Fruit fly (Drosophila melanogaster): ENCODE results near the gene CG14257.

The CG14257 gene

DNA sequence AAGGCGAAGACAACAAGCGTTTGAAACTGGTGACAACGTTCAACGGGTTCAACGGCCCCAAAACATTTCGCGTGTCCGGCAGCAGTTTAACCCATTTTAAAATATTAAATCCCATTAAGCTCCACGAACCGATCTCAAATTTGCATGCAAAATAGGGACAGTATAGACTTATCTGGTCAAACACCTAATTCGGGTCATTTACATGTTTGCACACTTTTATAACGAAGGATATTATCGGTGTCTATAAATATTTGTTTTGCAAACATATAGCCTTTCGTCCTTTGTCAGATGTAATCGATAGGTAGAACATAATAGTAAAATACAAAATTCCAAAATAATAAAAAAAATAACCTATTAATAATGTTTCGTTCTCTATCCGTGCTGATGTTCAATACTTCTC lies 13.8 kb upstream of the CG14257 start, which contains the start of gene CG34292:
CG34292 (plus strand) TSS at position 301 of the 400 bp plus-strand sequence.
- TF ChIP-seq CG10348 (GFP tag; IDR thresholded peaks at IDR 0.05) (no peak), CG34367 (tag; optimal IDR thresholded peaks at IDR 0.05) (no peak), CG12605 (GFP tag; IDR thresholded peaks at IDR 0.05) (no peak), CG14655 (GFP tag; optimal IDR thresholded peaks at IDR 0.05) (no peak), Pif1A (GFP tag; optimal IDR thresholded peaks at IDR 0.05) (no peak), CG8159 (tag; optimal IDR thresholded peaks at IDR 0.05) (no peak), CG4496 (GFP tag; IDR thresholded peaks at IDR 0.05) (no peak), D1 (tag; optimal IDR thresholded peaks at IDR 0.05) (no peak), EcR (GFP tag; optimal IDR thresholded peaks at IDR 0.05) (no peak), CG17806 (tag; optimal IDR thresholded peaks at IDR 0.05) (no peak), Pif1B (GFP tag; optimal IDR thresholded peaks at IDR 0.05) (no peak), CG32121 (GFP tag; IDR thresholded peaks at IDR 0.05) (no peak), Snoo (tag; optimal IDR thresholded peaks at IDR 0.05) (no peak), Ets98B (GFP tag; IDR thresholded peaks at IDR 0.05) (no peak), CG9948 (tag; optimal IDR thresholded peaks at IDR 0.05) (no peak), CG15710 (tag; optimal IDR thresholded peaks at IDR 0.05) (no peak), CG8301 (tag; optimal IDR thresholded peaks at IDR 0.05) (no peak)

DNA sequence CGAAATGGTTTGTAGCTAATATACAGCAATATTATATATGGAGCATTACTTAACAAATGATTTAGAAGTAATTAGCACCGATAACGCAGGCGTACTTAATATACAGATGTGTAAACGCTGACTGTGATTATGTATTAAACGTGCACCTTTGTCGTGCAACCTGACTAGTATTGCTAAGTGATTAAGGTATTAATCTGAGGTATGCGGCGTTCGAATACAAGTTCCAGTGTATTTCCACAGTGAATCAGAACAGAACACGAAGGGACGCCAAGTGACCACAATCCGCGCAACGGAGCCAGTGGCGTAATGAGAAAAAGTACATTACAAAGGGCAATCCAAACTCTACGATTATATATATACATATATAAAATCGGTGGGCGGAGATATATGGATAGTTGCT lies 11.6 kb upstream of the CG14257 start, which contains the start of gene Nep5:
Nep5 (minus strand) TSS at position 101 of the 400 bp plus-strand sequence.
- TF ChIP-seq fd96Ca (GFP tag; IDR thresholded peaks at IDR 0.05): no peak
- no peak for TF ChIP-seq D1 (tag; optimal IDR thresholded peaks at IDR 0.05)
- TF ChIP-seq Pif1B (GFP tag; optimal IDR thresholded peaks at IDR 0.05): no peak
- no peak for TF ChIP-seq CG17806 (tag; optimal IDR thresholded peaks at IDR 0.05)
- TF ChIP-seq EcR (GFP tag; optimal IDR thresholded peaks at IDR 0.05): no peak

DNA sequence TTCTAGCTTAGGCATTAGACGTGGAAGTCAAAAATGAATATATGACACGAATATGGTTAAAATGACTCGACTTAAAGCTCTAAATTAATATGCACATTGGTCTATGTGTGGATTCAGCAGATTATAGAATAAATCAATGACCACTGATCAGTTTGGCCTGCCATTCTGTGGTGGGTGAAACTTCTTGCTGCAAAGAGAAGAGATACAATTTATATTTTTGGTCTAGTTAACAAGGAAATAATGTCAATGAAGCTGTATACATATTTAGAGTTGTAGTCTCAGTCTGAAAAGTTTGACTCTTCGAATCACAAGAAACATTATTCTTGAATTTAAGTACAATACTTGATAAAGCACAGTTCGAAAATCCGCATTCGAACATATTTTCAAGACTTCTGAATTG lies 10.5 kb upstream of the CG14257 start, which contains the start of gene CG43935:
CG43935 (plus strand) TSS at position 301 of the 400 bp plus-strand sequence.
- no peak for TF ChIP-seq fd96Ca (GFP tag; IDR thresholded peaks at IDR 0.05)
- no peak for TF ChIP-seq D1 (tag; optimal IDR thresholded peaks at IDR 0.05)
- TF ChIP-seq rn (GFP tag; IDR thresholded peaks at IDR 0.05): no peak
- TF ChIP-seq CG12605 (GFP tag; IDR thresholded peaks at IDR 0.05): no peak
- no peak for TF ChIP-seq CG9948 (tag; optimal IDR thresholded peaks at IDR 0.05)
- no peak for TF ChIP-seq CG34367 (tag; optimal IDR thresholded peaks at IDR 0.05)
- no peak for TF ChIP-seq CG14655 (GFP tag; optimal IDR thresholded peaks at IDR 0.05)
- TF ChIP-seq CG17806 (tag; optimal IDR thresholded peaks at IDR 0.05): no peak

DNA sequence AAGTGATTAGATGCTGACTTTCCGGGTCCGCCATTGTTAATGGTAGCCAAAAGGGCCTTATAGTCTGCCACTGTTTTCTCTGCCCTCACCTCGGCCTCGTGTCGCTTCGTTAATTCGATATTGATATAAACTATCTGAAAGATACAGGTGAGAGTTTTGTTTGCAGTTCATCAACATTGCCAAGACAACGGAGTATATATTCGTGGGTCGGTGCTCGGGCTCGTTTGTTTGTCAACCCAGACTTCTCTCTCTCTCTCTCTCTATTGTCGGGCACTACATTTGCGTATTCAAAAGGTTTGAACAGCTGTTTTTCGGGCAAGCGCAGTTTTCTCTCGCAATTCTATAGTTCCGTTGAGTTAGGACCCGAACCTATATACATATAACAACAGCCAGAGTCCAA lies 8.3 kb upstream of the CG14257 start:
- TF ChIP-seq CG13204 (GFP tag; optimal IDR thresholded peaks at IDR 0.05) (no peak), CG10348 (GFP tag; IDR thresholded peaks at IDR 0.05) (no peak)

DNA sequence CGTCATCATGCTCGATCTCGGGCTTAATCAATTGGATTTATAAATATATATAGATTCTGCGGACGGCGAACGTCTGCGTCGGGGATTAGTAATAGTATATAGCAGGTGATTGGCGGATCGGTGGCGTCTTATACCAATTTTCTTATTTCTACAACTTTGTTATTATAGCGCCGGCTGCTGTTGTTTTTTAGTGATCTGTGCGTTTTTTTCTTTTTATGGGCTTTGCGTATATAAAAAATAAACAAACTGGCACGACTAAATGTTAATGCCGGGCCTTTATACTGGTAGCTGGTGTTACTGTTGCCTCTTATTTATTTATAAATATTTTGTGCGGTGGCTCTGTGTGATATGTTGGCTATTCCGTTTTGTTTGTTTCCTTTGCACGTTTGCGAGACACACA lies 6.5 kb upstream of the CG14257 start:
- no peak for TF ChIP-seq CG32121 (GFP tag; IDR thresholded peaks at IDR 0.05)
- no peak for TF ChIP-seq CG10348 (GFP tag; IDR thresholded peaks at IDR 0.05)
- no peak for TF ChIP-seq EcR (GFP tag; optimal IDR thresholded peaks at IDR 0.05)
- TF ChIP-seq CG8301 (tag; optimal IDR thresholded peaks at IDR 0.05): no peak
- peak; percentile 57 for TF ChIP-seq CG34367 (tag; optimal IDR thresholded peaks at IDR 0.05)
- peak; percentile 34 for TF ChIP-seq CG8159 (tag; optimal IDR thresholded peaks at IDR 0.05)
- TF ChIP-seq rn (GFP tag; IDR thresholded peaks at IDR 0.05): no peak
- TF ChIP-seq CG12605 (GFP tag; IDR thresholded peaks at IDR 0.05): peak; percentile 36; the same call in 1 of the 2 replicates
- TF ChIP-seq Pif1A (GFP tag; optimal IDR thresholded peaks at IDR 0.05): peak; percentile 44
- TF ChIP-seq Pif1B (GFP tag; optimal IDR thresholded peaks at IDR 0.05): no peak
- no peak for TF ChIP-seq CG13204 (GFP tag; optimal IDR thresholded peaks at IDR 0.05)
- TF ChIP-seq CG4496 (GFP tag; IDR thresholded peaks at IDR 0.05): 0 out of 3 replicates have a peak, but pooled peaks have one; percentile 33
- TF ChIP-seq gl (tag; optimal IDR thresholded peaks at IDR 0.05): peak; percentile 66
- TF ChIP-seq CG17806 (tag; optimal IDR thresholded peaks at IDR 0.05): no peak
- no peak for TF ChIP-seq CG9948 (tag; optimal IDR thresholded peaks at IDR 0.05)
- TF ChIP-seq fd96Ca (GFP tag; IDR thresholded peaks at IDR 0.05): peak; percentile 33; the same call in 1 of the 3 replicates
- no peak for TF ChIP-seq CG15710 (tag; optimal IDR thresholded peaks at IDR 0.05)
- no peak for TF ChIP-seq CG14655 (GFP tag; optimal IDR thresholded peaks at IDR 0.05)
- peak; percentile 26; the same call in 1 of the 2 replicates for TF ChIP-seq Ets98B (GFP tag; IDR thresholded peaks at IDR 0.05)
- no peak for TF ChIP-seq Snoo (tag; optimal IDR thresholded peaks at IDR 0.05)
- TF ChIP-seq D1 (tag; optimal IDR thresholded peaks at IDR 0.05): no peak

DNA sequence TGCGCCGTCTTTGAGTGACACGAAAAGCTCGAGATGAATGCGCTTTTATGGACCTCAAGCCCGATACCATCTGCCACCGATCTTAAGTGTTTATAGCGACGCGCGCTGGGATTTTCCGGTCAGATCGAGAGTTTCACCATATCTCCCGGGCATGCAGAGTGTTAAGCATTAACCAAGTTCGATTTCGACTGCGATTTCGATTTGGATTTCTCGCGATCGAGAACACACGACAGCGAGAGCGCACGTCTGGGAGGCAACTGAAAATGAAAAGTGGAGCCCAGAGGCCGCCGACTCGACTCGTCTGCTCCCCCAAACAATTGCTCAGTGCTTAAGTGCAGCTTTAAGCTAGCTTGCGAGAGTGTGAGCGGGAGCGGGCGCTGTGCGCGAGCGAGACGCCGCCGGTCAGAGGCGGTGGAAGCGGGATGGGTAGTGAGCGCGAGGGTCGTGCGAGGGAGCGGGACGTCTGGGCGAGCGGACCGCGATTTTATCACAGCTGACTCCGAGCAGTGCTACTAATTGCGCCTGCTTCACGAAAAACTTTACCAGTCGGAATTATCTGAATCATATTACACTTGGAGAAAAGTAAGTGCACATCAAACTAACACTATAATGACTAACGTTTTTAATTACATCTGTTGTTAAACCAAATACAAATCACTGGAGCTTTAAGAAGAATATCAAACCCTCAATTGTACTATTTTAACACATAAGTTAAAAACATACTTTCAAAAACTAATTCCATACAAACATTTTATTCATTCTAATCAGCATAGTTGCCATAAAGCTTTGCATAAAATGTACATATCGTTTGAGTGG lies 5.7 kb upstream of the CG14257 start, which contains the start of gene spz:
spz (minus strand) TSS at position 261 of the 816 bp plus-strand sequence.
- TF ChIP-seq CG8301 (tag; optimal IDR thresholded peaks at IDR 0.05) (no peak), gl (tag; optimal IDR thresholded peaks at IDR 0.05) (no peak), Pif1B (GFP tag; optimal IDR thresholded peaks at IDR 0.05) (peak; percentile 5), Ets98B (GFP tag; IDR thresholded peaks at IDR 0.05) (peak; percentile 47; the same call in 1 of the 2 replicates), Snoo (tag; optimal IDR thresholded peaks at IDR 0.05) (no peak), CG17806 (tag; optimal IDR thresholded peaks at IDR 0.05) (no peak), CG12605 (GFP tag; IDR thresholded peaks at IDR 0.05) (peak; percentile 38; the same call in 1 of the 2 replicates), CG34367 (tag; optimal IDR thresholded peaks at IDR 0.05) (no peak), CG13204 (GFP tag; optimal IDR thresholded peaks at IDR 0.05) (peak; percentile 100), CG32121 (GFP tag; IDR thresholded peaks at IDR 0.05) (no peak; the same call in none of the 2 replicates), EcR (GFP tag; optimal IDR thresholded peaks at IDR 0.05) (peak; percentile 48), fd96Ca (GFP tag; IDR thresholded peaks at IDR 0.05) (peak; percentile 54; the same call in 1 of the 3 replicates), D1 (tag; optimal IDR thresholded peaks at IDR 0.05) (no peak), rn (GFP tag; IDR thresholded peaks at IDR 0.05) (no peak), CG15710 (tag; optimal IDR thresholded peaks at IDR 0.05) (no peak), CG10348 (GFP tag; IDR thresholded peaks at IDR 0.05) (no peak), CG4496 (GFP tag; IDR thresholded peaks at IDR 0.05) (peak; percentile 69)
